Fruit fly (Drosophila melanogaster): ENCODE data around the gene CG1662.

The CG1662 gene

dm6 chrX:13396378-13397099 lies 9.2 kb downstream of the CG1662 start, which contains the start of gene Bcat (continued):
- TF ChIP-seq CG7556 (GFP tag; optimal IDR thresholded peaks at IDR 0.05) (peak; percentile 91), CG10543 (GFP tag; optimal IDR thresholded peaks at IDR 0.05) (peak; percentile 78), Atf-2 (GFP tag; optimal IDR thresholded peaks at IDR 0.05) (peak; percentile 28), stwl (tag; optimal IDR thresholded peaks at IDR 0.05) (no peak), NC2β (GFP tag; optimal IDR thresholded peaks at IDR 0.05) (no peak), sc (optimal IDR thresholded peaks at IDR 0.05) (no peak), sc (GFP tag; optimal IDR thresholded peaks at IDR 0.05) (peak; percentile 2), fd3F (GFP tag; optimal IDR thresholded peaks at IDR 0.05) (peak; percentile 63), inv (GFP tag; IDR thresholded peaks at IDR 0.05; ENCODE audit: partially characterized antibody) (no peak), CG7987 (GFP tag; optimal IDR thresholded peaks at IDR 0.05) (no peak), C15 (GFP tag; IDR thresholded peaks at IDR 0.05) (no peak), bsh (GFP tag; optimal IDR thresholded peaks at IDR 0.05) (peak; percentile 9 to 15), Med (GFP tag) (peak; percentile 87), Sox100B (GFP tag; optimal IDR thresholded peaks at IDR 0.05) (peak; percentile 88), CG32772 (GFP tag; IDR thresholded peaks at IDR 0.05) (peak; percentile 48; the same call in 1 of the 2 replicates), tup (GFP tag; optimal IDR thresholded peaks at IDR 0.05) (peak; percentile 28), ssp (GFP tag; IDR thresholded peaks at IDR 0.05) (peak; percentile 47), mirr (GFP tag; optimal IDR thresholded peaks at IDR 0.05) (peak; percentile 16), grau (tag; optimal IDR thresholded peaks at IDR 0.05) (peak; percentile 78), bowl (GFP tag; IDR thresholded peaks at IDR 0.05) (0 out of 2 replicates have a peak, but pooled peaks have one; percentile 8), CG17829 (tag; optimal IDR thresholded peaks at IDR 0.05) (peak; percentile 60), CG10274 (GFP tag; optimal IDR thresholded peaks at IDR 0.05) (peak; percentile 77), mam (GFP tag; optimal IDR thresholded peaks at IDR 0.05) (peak; percentile 39), Oli (tag; optimal IDR thresholded peaks at IDR 0.05) (peak; percentile 87), CG1529 (GFP tag; optimal IDR thresholded peaks at IDR 0.05) (peak; percentile 2), ham (GFP tag; IDR thresholded peaks at IDR 0.05) (no peak), da (GFP tag; optimal IDR thresholded peaks at IDR 0.05) (no peak), CG4404 (GFP tag; IDR thresholded peaks at IDR 0.05) (0 out of 2 replicates have a peak, but pooled peaks have one; percentile 25), CG12219 (GFP tag; optimal IDR thresholded peaks at IDR 0.05) (no peak), crp (GFP tag; optimal IDR thresholded peaks at IDR 0.05) (peak in 1 of 2 experiments; percentile 10), vfl (GFP tag; optimal IDR thresholded peaks at IDR 0.05) (no peak), CG18764 (GFP tag; optimal IDR thresholded peaks at IDR 0.05) (peak; percentile 24), bcd (GFP tag; optimal IDR thresholded peaks at IDR 0.05) (peak; percentile 78), CG2116 (GFP tag; optimal IDR thresholded peaks at IDR 0.05) (peak; percentile 31), Hmr (GFP tag; optimal IDR thresholded peaks at IDR 0.05) (peak; percentile 83), Xbp1 (GFP tag; optimal IDR thresholded peaks at IDR 0.05) (peak; percentile 67), tll (GFP tag; optimal IDR thresholded peaks at IDR 0.05) (no peak), nom (GFP tag; optimal IDR thresholded peaks at IDR 0.05) (peak; percentile 57), CG33557 (GFP tag; optimal IDR thresholded peaks at IDR 0.05) (peak; percentile 18), CG17802 (tag; optimal IDR thresholded peaks at IDR 0.05) (no peak), CG4360 (GFP tag; IDR thresholded peaks at IDR 0.05) (no peak), prd (optimal IDR thresholded peaks at IDR 0.05) (no peak), prd (GFP tag; IDR thresholded peaks at IDR 0.05) (peak; percentile 59; the same call in 1 of the 3 replicates), CG13424 (tag; optimal IDR thresholded peaks at IDR 0.05) (peak; percentile 81), CG30431 (GFP tag; optimal IDR thresholded peaks at IDR 0.05) (peak; percentile 41), CG2889 (GFP tag; IDR thresholded peaks at IDR 0.05) (0 out of 3 replicates have a peak, but pooled peaks have one; percentile 39), CG10366 (GFP tag; IDR thresholded peaks at IDR 0.05) (peak; percentile 35; the same call in 1 of the 2 replicates), HHEX (GFP tag; optimal IDR thresholded peaks at IDR 0.05) (peak; percentile 63), dysf (GFP tag; IDR thresholded peaks at IDR 0.05) (peak; percentile 83)

All from whole organism, embryonic.